Worm (Caenorhabditis elegans): Measurements from ENCODE around the gene C17H11.2.

Gene C17H11.2

ce11 chrX:8155969-8156368, 13.8 kb upstream of the C17H11.2 start (continued):
- peak; percentile 80 for TF ChIP-seq dmd-4 (tag; optimal IDR thresholded peaks at IDR 0.05; ENCODE audit: borderline replicate concordance)
- peak; percentile 70 for TF ChIP-seq madf-2 (tag; optimal IDR thresholded peaks at IDR 0.05)
- TF ChIP-seq ttx-3 (tag; optimal IDR thresholded peaks at IDR 0.05), result peak; percentile 86
- peak; percentile 61 for TF ChIP-seq ceh-48 (tag; optimal IDR thresholded peaks at IDR 0.05)
- no peak for TF ChIP-seq rnt-1 (tag; optimal IDR thresholded peaks at IDR 0.05)
- TF ChIP-seq che-1 (tag; optimal IDR thresholded peaks at IDR 0.05), result peak; percentile 87
- peak; percentile 27 for TF ChIP-seq hlh-8 (tag; optimal IDR thresholded peaks at IDR 0.05)
- TF ChIP-seq sox-2 (GFP tag; IDR thresholded peaks at IDR 0.05), result peak; percentile 91
- peak; percentile 86 for TF ChIP-seq T23F11.4 (GFP tag; optimal IDR thresholded peaks at IDR 0.05)
- no peak for TF ChIP-seq ceh-22 (tag; optimal IDR thresholded peaks at IDR 0.05)
- TF ChIP-seq dve-1 (tag; optimal IDR thresholded peaks at IDR 0.05), result no peak
- TF ChIP-seq ceh-34 (tag; optimal IDR thresholded peaks at IDR 0.05), result peak; percentile 74
- peak; percentile 77 for TF ChIP-seq hlh-13 (GFP tag; optimal IDR thresholded peaks at IDR 0.05)
- peak; percentile 70 for TF ChIP-seq F13H6.1 (tag; optimal IDR thresholded peaks at IDR 0.05)
- no peak for TF ChIP-seq fkh-10 (GFP tag; optimal IDR thresholded peaks at IDR 0.05)
- peak; percentile 84 for TF ChIP-seq Y22D7AL.16 (tag; optimal IDR thresholded peaks at IDR 0.05)

ce11 chrX:8156502-8156901, 13.2 kb upstream of the C17H11.2 start:
- TF ChIP-seq lim-6 (tag; optimal IDR thresholded peaks at IDR 0.05) (no peak), ceh-45 (GFP tag; IDR thresholded peaks at IDR 0.05) (0 out of 2 replicates have a peak, but pooled peaks have one; percentile 17), nhr-11 (tag; optimal IDR thresholded peaks at IDR 0.05) (no peak), fkh-10 (GFP tag; optimal IDR thresholded peaks at IDR 0.05) (no peak), C38D4.7 (GFP tag; optimal IDR thresholded peaks at IDR 0.05) (no peak), ztf-16 (tag; optimal IDR thresholded peaks at IDR 0.05) (no peak)

DNA sequence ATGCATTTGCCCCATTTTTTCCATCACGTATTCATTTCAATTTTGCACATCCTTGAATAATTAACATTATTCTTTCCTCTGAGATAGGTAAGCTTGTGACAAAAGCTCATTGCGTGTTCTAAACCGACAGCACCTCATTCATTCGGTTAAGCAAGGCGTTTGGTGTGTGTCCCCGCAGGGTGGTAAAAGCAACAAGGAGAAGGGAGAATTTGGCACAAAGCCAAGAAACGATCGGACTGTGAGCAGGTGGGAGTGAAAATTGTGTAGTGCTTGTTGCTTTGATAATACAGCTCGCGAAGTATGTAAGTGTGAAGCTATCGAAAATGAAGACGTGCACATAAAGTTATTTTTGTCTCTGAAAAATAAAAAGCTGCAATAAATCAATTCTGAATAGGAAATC, 12.6 kb upstream of the C17H11.2 start:
- TF ChIP-seq ceh-18 (tag; optimal IDR thresholded peaks at IDR 0.05) (peak; percentile 23), ceh-31 (tag; optimal IDR thresholded peaks at IDR 0.05) (peak; percentile 56), madf-2 (tag; optimal IDR thresholded peaks at IDR 0.05) (no peak), ztf-16 (tag; optimal IDR thresholded peaks at IDR 0.05) (no peak), lin-11 (tag; optimal IDR thresholded peaks at IDR 0.05) (no peak), hlh-8 (tag; optimal IDR thresholded peaks at IDR 0.05) (no peak), fax-1 (tag; optimal IDR thresholded peaks at IDR 0.05) (no peak), pha-4 (tag; optimal IDR thresholded peaks at IDR 0.05) (no peak), fkh-10 (GFP tag; optimal IDR thresholded peaks at IDR 0.05) (no peak), ceh-2 (tag; optimal IDR thresholded peaks at IDR 0.05) (no peak), pax-1 (tag; optimal IDR thresholded peaks at IDR 0.05) (no peak), unc-3 (GFP tag; conservative IDR thresholded peaks at IDR 0.05) (no peak), unc-3 (tag; optimal IDR thresholded peaks at IDR 0.05) (no peak), mec-3 (tag; optimal IDR thresholded peaks at IDR 0.05; ENCODE audit: borderline replicate concordance) (no peak), hlh-13 (GFP tag; optimal IDR thresholded peaks at IDR 0.05) (no peak), pros-1 (tag; optimal IDR thresholded peaks at IDR 0.05) (no peak), npax-4 (tag; optimal IDR thresholded peaks at IDR 0.05) (no peak), ceh-24 (tag; optimal IDR thresholded peaks at IDR 0.05) (no peak), pha-2 (tag; optimal IDR thresholded peaks at IDR 0.05) (no peak), lim-6 (tag; optimal IDR thresholded peaks at IDR 0.05) (no peak), nfya-1 (tag; optimal IDR thresholded peaks at IDR 0.05) (peak; percentile 47), ceh-45 (GFP tag; IDR thresholded peaks at IDR 0.05) (no peak), ceh-9 (tag; optimal IDR thresholded peaks at IDR 0.05) (no peak), tbx-2 (tag; optimal IDR thresholded peaks at IDR 0.05) (peak; percentile 62), ceh-14 (tag; optimal IDR thresholded peaks at IDR 0.05) (no peak), C08G9.2 (tag; optimal IDR thresholded peaks at IDR 0.05) (no peak), fkh-6 (tag; optimal IDR thresholded peaks at IDR 0.05) (no peak), F13H6.1 (tag; optimal IDR thresholded peaks at IDR 0.05) (no peak), zip-5 (tag; optimal IDR thresholded peaks at IDR 0.05) (no peak), unc-86 (tag; optimal IDR thresholded peaks at IDR 0.05) (no peak), ref-2 (tag; optimal IDR thresholded peaks at IDR 0.05) (no peak), unc-42 (tag; optimal IDR thresholded peaks at IDR 0.05) (peak; percentile 23), ceh-22 (tag; optimal IDR thresholded peaks at IDR 0.05) (no peak), K09A11.1 (tag; optimal IDR thresholded peaks at IDR 0.05; ENCODE audit: insufficient read depth) (no peak), hlh-6 (tag; optimal IDR thresholded peaks at IDR 0.05) (no peak), sdc-2 (tag; optimal IDR thresholded peaks at IDR 0.05) (peak; percentile 5), eyg-1 (tag; optimal IDR thresholded peaks at IDR 0.05) (no peak), gmeb-2 (tag; optimal IDR thresholded peaks at IDR 0.05) (no peak)
